Worm (Caenorhabditis elegans) whole organism, L4 larva: Measurements from ENCODE around the gene Y42H9AR.1.

Experiments used
- F44E2.7 ChIP-seq: fragments of 200-800 bp; sonication (Bioruptor generic); IDR thresholded peaks from 2 replicates; pipeline ENCODE4 v2.1.2; 2022; ENCODE audit warnings: missing genetic modification characterization, missing compliant biosample characterization
- T26A8.4 ChIP-seq: fragments of 200-800 bp; sonication (Bioruptor generic); IDR thresholded peaks from 2 replicates; pipeline ENCODE4 v1.3.6; 2022; ENCODE audit warnings: missing genetic modification characterization, missing compliant biosample characterization
- lin-38 ChIP-seq: fragments of 200-800 bp; sonication (Bioruptor generic); IDR thresholded peaks from 2 replicates; pipeline ENCODE4 v1.3.6; 2022; ENCODE audit warnings: missing genetic modification reagents, missing genetic modification characterization, missing compliant biosample characterization
- lsy-2 ChIP-seq, 2 experiments: fragments of 150-350 bp in 1 of 2; sonication (generic microtip) in 1 of 2; optimal IDR thresholded peaks; 2 replicates each; lab custom pipeline; 2014 to 2017; ENCODE audit warnings: missing biosample characterization in 2 of 2, missing genetic modification characterization in 2 of 2
- mep-1 ChIP-seq: fragments of 150-350 bp; sonication (generic microtip); optimal IDR thresholded peaks from 3 replicates; lab custom pipeline; 2014; ENCODE audit warnings: missing biosample characterization, missing genetic modification characterization
- nhr-48 ChIP-seq: sonication (generic microtip); optimal IDR thresholded peaks from 2 replicates; lab custom pipeline; 2016; ENCODE audit warnings: mild to moderate bottlenecking, missing genetic modification characterization, missing compliant biosample characterization
- pqm-1 ChIP-seq: sonication (generic microtip); optimal IDR thresholded peaks from 2 replicates; lab custom pipeline; 2017; ENCODE audit warnings: missing biosample characterization, missing genetic modification characterization
- saeg-2 ChIP-seq: fragments of 200-800 bp; sonication (Bioruptor generic); IDR thresholded peaks from 2 replicates; pipeline ENCODE4 v1.3.6; 2022; ENCODE audit warnings: missing genetic modification reagents, missing genetic modification characterization, missing compliant biosample characterization
- unc-62 ChIP-seq, 3 experiments: fragments of 150-350 bp in 1 of 3; sonication (generic microtip); optimal IDR thresholded peaks in 2 of 3; peaks in 1 of 3; 1 replicate in 1 of 3; 2 replicates in 2 of 3; lab custom pipeline; 2014 to 2017; ENCODE audit warnings: missing biosample characterization in 3 of 3, missing genetic modification characterization in 3 of 3, missing genetic modification reagents in 3 of 3, missing genotype in 1 of 3
- zip-2 ChIP-seq: fragments of 150-350 bp; optimal IDR thresholded peaks from 2 replicates; lab custom pipeline; 2014; ENCODE audit warnings: missing biosample characterization, missing genetic modification characterization

ce11 chrIV:8102231-8102630 lies 11.0 kb upstream of the Y42H9AR.1 start, which contains the start of gene Y42H9AR.5:
- no peak for TF ChIP-seq mep-1
- TF ChIP-seq nhr-48, result no peak
- no peak for TF ChIP-seq saeg-2 (GFP tag; lab: Robert Waterston, UW)
- TF ChIP-seq pqm-1 (tag; lab: Kevin White, UChicago), result no peak
- TF ChIP-seq zip-2 (tag; lab: Kevin White, UChicago), result no peak
- no peak for TF ChIP-seq lin-38
- TF ChIP-seq unc-62 (GFP tag; optimal IDR thresholded peaks at IDR 0.05 in 1 of 2; lab: Kevin White, UChicago), result no peak
- TF ChIP-seq unc-62 (tag; optimal IDR thresholded peaks at IDR 0.05; lab: Kevin White, UChicago), result no peak
- TF ChIP-seq T26A8.4, result no peak
- TF ChIP-seq F44E2.7, result no peak
- TF ChIP-seq lsy-2 (tag; optimal IDR thresholded peaks at IDR 0.05; lab: Kevin White, UChicago), result no peak
